Worm (Caenorhabditis elegans): ENCODE measurements around the gene lgc-12.

Gene lgc-12

DNA sequence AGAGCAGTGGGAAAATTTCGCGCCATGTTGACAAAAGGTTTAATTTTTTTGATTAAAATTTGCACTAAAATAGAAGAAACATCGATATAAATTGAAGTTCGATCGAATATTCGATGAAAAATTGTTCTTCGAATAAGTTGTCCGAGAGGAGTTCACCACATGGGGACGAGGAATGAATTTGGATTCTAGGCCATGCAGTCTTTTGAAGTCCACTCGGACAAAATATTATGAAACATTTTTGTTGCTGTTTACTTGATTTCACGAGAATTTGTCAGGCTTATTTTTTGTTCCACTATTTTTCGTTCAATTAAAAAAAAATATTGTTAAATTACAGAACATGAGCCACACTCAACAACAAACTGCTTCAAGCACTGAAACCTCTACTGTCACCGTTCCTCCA, 41.3 kb upstream of the lgc-12 start, which contains the start of the genes cux-7 and C07H6.2 (continued):
- peak in 1 of 2 experiments; percentile 96 for TF ChIP-seq hif-1 (tag; optimal IDR thresholded peaks at IDR 0.05)
- no peak for TF ChIP-seq ceh-28 (tag; optimal IDR thresholded peaks at IDR 0.05)
- TF ChIP-seq vab-7 (GFP tag; IDR thresholded peaks at IDR 0.05): 0 out of 2 replicates have a peak, but pooled peaks have one; percentile 50
- peak; percentile 54 for TF ChIP-seq lir-3 (tag; optimal IDR thresholded peaks at IDR 0.05)
- peak; percentile 47 for TF ChIP-seq spr-3 (GFP tag; optimal IDR thresholded peaks at IDR 0.05)
- TF ChIP-seq nhr-10 (tag; optimal IDR thresholded peaks at IDR 0.05): no peak
- TF ChIP-seq ZK546.5 (tag; optimal IDR thresholded peaks at IDR 0.05): peak in 1 of 2 experiments; percentile 24
- peak; percentile 98 for TF ChIP-seq unc-130 (GFP tag; optimal IDR thresholded peaks at IDR 0.05)
- TF ChIP-seq ctbp-1 (GFP tag; IDR thresholded peaks at IDR 0.05): peak; percentile 56; the same call in 1 of the 2 replicates
- TF ChIP-seq arid-1 (GFP tag; conservative IDR thresholded peaks at IDR 0.05): peak; percentile 88
- TF ChIP-seq nhr-48 (tag; optimal IDR thresholded peaks at IDR 0.05): no peak
- TF ChIP-seq daf-19 (GFP tag; conservative IDR thresholded peaks at IDR 0.05): no peak
- TF ChIP-seq zip-2 (tag; optimal IDR thresholded peaks at IDR 0.05): no peak
- TF ChIP-seq skn-1 (tag; optimal IDR thresholded peaks at IDR 0.05): no peak

DNA sequence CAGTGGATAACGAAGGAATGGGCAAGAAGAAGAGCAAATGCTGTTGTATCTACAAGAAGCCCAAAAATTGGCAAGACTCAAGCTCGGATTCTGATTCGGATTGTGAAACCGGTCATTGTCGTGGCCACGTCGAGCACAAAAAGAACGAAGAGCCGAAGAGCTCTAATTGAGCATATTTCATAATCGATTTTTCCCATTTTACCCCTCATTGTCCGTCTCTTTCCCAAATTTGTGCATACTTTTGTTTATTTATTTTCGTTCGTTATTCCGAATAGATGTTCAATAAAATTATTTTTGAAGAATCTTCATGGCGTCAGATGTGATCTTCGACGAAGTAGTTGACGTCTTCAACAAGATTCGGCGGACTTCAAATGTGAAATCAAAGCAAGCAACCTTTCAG, 40.8 kb upstream of the lgc-12 start, which contains the start of gene lig-4:
lig-4 (plus strand) TSS at position 301 of the 400 bp plus-strand sequence.
- TF ChIP-seq F49E8.2 (tag; optimal IDR thresholded peaks at IDR 0.05; ENCODE audit: borderline replicate concordance) (no peak), nhr-237 (tag; optimal IDR thresholded peaks at IDR 0.05) (no peak), saeg-2 (GFP tag; IDR thresholded peaks at IDR 0.05) (no peak), R02D3.7 (tag; optimal IDR thresholded peaks at IDR 0.05) (no peak), ces-1 (GFP tag; optimal IDR thresholded peaks at IDR 0.05) (no peak)

DNA sequence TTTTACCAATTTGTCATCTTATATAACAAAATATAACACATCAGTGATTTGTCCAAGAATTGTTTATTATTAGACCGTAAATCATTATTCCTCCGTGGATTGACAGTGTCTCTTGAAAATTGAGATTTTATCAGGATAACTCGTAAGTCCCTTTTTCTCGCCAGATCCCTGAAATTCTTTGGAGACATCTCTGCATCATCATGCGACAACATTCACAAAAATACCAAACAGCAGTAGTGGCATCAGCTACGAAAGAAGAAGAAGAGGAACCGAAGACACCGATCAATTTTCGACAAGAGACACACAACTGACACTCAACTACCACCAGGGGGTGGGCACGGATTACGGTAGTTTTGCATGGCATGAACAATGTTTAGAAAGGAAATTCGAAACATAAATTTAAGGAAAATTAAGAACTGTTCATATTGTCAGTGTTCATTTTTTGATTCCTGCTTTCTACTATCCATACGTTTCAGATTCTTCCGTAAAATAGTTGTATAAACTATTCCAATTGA, 37.1 kb upstream of the lgc-12 start:
- TF ChIP-seq ztf-7 (tag; optimal IDR thresholded peaks at IDR 0.05): no peak
- peak; percentile 13 for TF ChIP-seq hlh-30 (tag; optimal IDR thresholded peaks at IDR 0.05; ENCODE audit: insufficient read depth)
- no peak for TF ChIP-seq dpl-1 (GFP tag; optimal IDR thresholded peaks at IDR 0.05)
- TF ChIP-seq unc-62 (GFP tag; optimal IDR thresholded peaks at IDR 0.05 in 1 of 2): peak in 1 of 2 experiments; percentile 74
- no peak for TF ChIP-seq unc-62 (tag; optimal IDR thresholded peaks at IDR 0.05)
- no peak for TF ChIP-seq nhr-42 (GFP tag; IDR thresholded peaks at IDR 0.05)
- TF ChIP-seq lsy-2 (tag; optimal IDR thresholded peaks at IDR 0.05): peak; percentile 40 to 76
- no peak for TF ChIP-seq duxl-1 (tag; optimal IDR thresholded peaks at IDR 0.05; ENCODE audit: poor library complexity)

DNA sequence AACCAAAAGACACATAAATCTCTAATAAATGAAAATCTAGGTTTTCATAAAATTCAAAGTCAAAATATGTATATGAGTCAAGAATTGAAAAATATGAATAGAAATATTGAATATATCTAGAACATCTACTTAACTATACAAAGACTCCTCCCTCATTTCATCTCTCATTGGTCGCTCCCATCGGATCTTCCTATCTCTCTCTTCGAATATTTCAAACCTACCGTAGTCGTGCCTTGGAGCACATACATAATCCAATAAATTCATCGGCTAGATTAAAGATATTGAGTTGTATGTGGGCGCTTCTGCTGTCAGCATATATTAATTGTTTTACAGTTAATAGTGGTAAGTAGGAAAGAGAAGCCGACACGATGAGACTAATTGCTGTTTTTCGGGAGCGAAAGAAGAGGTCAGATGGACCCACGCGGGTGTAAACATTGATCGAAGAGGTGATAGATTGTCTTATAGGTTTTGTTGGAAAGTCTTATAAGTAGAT, 35.0 kb upstream of the lgc-12 start:
- no peak for TF ChIP-seq dve-1 (tag; optimal IDR thresholded peaks at IDR 0.05; ENCODE audit: insufficient read depth)
- TF ChIP-seq unc-62 (GFP tag; optimal IDR thresholded peaks at IDR 0.05 in 1 of 2): peak in 1 of 2 experiments; percentile 31
- no peak for TF ChIP-seq unc-62 (tag; optimal IDR thresholded peaks at IDR 0.05)
- TF ChIP-seq lsy-2 (tag; optimal IDR thresholded peaks at IDR 0.05): peak in 1 of 2 experiments; percentile 5

DNA sequence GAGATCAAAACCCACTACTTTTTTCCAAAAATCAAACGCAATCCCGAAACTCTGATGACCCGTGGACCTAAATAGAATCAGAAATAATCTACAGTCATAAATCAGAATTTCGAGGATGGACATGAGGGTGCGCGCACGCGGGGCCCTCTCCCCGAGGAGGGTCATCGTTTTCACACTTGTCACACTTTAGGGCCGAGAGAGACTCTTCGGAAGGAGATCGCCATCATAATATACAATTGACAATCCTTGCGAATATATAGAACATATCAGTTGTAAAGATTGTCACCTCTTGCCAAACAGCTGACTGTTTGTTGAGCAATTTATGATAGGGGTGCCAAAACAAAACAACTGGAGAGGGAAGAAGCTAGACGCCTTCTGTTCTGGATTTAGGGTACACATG, 31.9 kb upstream of the lgc-12 start:
- no peak for TF ChIP-seq mxl-3 (GFP tag; optimal IDR thresholded peaks at IDR 0.05)
- no peak for TF ChIP-seq dmd-8 (GFP tag; IDR thresholded peaks at IDR 0.05)
- no peak for TF ChIP-seq F44E2.7 (GFP tag; IDR thresholded peaks at IDR 0.05)
- TF ChIP-seq madf-9 (GFP tag; conservative IDR thresholded peaks at IDR 0.05): no peak
- TF ChIP-seq attf-4 (tag; optimal IDR thresholded peaks at IDR 0.05): no peak
- TF ChIP-seq mep-1 (tag; optimal IDR thresholded peaks at IDR 0.05): no peak
- no peak for TF ChIP-seq ceh-20 (GFP tag; IDR thresholded peaks at IDR 0.05)
- TF ChIP-seq mes-2 (tag; optimal IDR thresholded peaks at IDR 0.05; ENCODE audit: poor library complexity, severe bottlenecking): no peak
- no peak for TF ChIP-seq R02D3.7 (tag; optimal IDR thresholded peaks at IDR 0.05)
- no peak for TF ChIP-seq unc-130 (GFP tag; optimal IDR thresholded peaks at IDR 0.05)
- no peak for TF ChIP-seq snpc-1.2 (GFP tag; IDR thresholded peaks at IDR 0.05)
- no peak for TF ChIP-seq hmg-1.1 (GFP tag; IDR thresholded peaks at IDR 0.05)
- no peak for TF ChIP-seq F10B5.3 (tag; optimal IDR thresholded peaks at IDR 0.05)
- no peak for TF ChIP-seq ces-1 (GFP tag; optimal IDR thresholded peaks at IDR 0.05)

Data from whole organism, L4 larva.